Fruit fly (Drosophila melanogaster): Measurements from ENCODE around the gene eRF3.

The eRF3 gene

dm6 chr2L:12415485-12416137 is 18.6 kb upstream of the eRF3 start (continued):
- TF ChIP-seq gem (tag; optimal IDR thresholded peaks at IDR 0.05) (peak; percentile 65), CG2712 (tag; optimal IDR thresholded peaks at IDR 0.05) (peak; percentile 67), usp (GFP tag; optimal IDR thresholded peaks at IDR 0.05) (no peak), CG12071 (GFP tag; optimal IDR thresholded peaks at IDR 0.05) (no peak), CG14965 (GFP tag; optimal IDR thresholded peaks at IDR 0.05; ENCODE audit: borderline replicate concordance) (no peak), Tbp (GFP tag; optimal IDR thresholded peaks at IDR 0.05) (no peak), unpg (GFP tag; optimal IDR thresholded peaks at IDR 0.05) (peak; percentile 21), D (optimal IDR thresholded peaks at IDR 0.05) (no peak), D (GFP tag; optimal IDR thresholded peaks at IDR 0.05) (peak; percentile 2), BtbVII (GFP tag; optimal IDR thresholded peaks at IDR 0.05) (no peak), MBD-R2 (GFP tag; IDR thresholded peaks at IDR 0.05) (no peak), CG31224 (GFP tag; IDR thresholded peaks at IDR 0.05) (no peak), D19B (GFP tag; optimal IDR thresholded peaks at IDR 0.05) (no peak), grau (tag; optimal IDR thresholded peaks at IDR 0.05) (peak; percentile 37), btn (GFP tag; optimal IDR thresholded peaks at IDR 0.05) (no peak), CG2678 (tag; optimal IDR thresholded peaks at IDR 0.05) (peak; percentile 55), CG18619 (GFP tag; optimal IDR thresholded peaks at IDR 0.05) (no peak), stc (GFP tag; IDR thresholded peaks at IDR 0.05) (no peak), CG32532 (GFP tag; IDR thresholded peaks at IDR 0.05) (no peak; the same call in 1 of the 2 replicates), bsh (GFP tag; optimal IDR thresholded peaks at IDR 0.05) (peak in 1 of 2 experiments; percentile 16), dpn (GFP tag; optimal IDR thresholded peaks at IDR 0.05) (no peak), croc (GFP tag; conservative IDR thresholded peaks at IDR 0.05) (no peak), wor (GFP tag; IDR thresholded peaks at IDR 0.05) (no peak), pan (optimal IDR thresholded peaks at IDR 0.05) (no peak), pan (GFP tag; optimal IDR thresholded peaks at IDR 0.05 in 1 of 2, IDR thresholded peaks at IDR 0.05 in 1 of 2) (no peak), psq (GFP tag; optimal IDR thresholded peaks at IDR 0.05) (no peak), NfI (GFP tag; optimal IDR thresholded peaks at IDR 0.05) (no peak), HLH3B (GFP tag; IDR thresholded peaks at IDR 0.05) (no peak), CG9797 (GFP tag; optimal IDR thresholded peaks at IDR 0.05) (no peak), CG14710 (tag; optimal IDR thresholded peaks at IDR 0.05) (peak; percentile 42), CG2129 (GFP tag; IDR thresholded peaks at IDR 0.05; ENCODE audit: partially characterized antibody) (no peak), ken (GFP tag; IDR thresholded peaks at IDR 0.05) (no peak), CG17568 (GFP tag; optimal IDR thresholded peaks at IDR 0.05) (no peak), chm (GFP tag; IDR thresholded peaks at IDR 0.05) (no peak), pros (GFP tag; optimal IDR thresholded peaks at IDR 0.05) (no peak), zen2 (GFP tag; IDR thresholded peaks at IDR 0.05; ENCODE audit: partially characterized antibody) (no peak), CG10959 (GFP tag; IDR thresholded peaks at IDR 0.05) (no peak), gce (GFP tag; IDR thresholded peaks at IDR 0.05) (no peak), ATbp (GFP tag; optimal IDR thresholded peaks at IDR 0.05) (no peak), CG13424 (tag; optimal IDR thresholded peaks at IDR 0.05) (peak; percentile 12), CG6813 (GFP tag; optimal IDR thresholded peaks at IDR 0.05) (no peak), CG12769 (tag; optimal IDR thresholded peaks at IDR 0.05) (no peak), cas (GFP tag; IDR thresholded peaks at IDR 0.05) (no peak), Dp (GFP tag; optimal IDR thresholded peaks at IDR 0.05) (no peak), Dref (GFP tag; IDR thresholded peaks at IDR 0.05) (no peak), prd (optimal IDR thresholded peaks at IDR 0.05) (no peak), prd (GFP tag; IDR thresholded peaks at IDR 0.05) (no peak), vvl (GFP tag; IDR thresholded peaks at IDR 0.05) (0 out of 2 replicates have a peak, but pooled peaks have one; percentile 5), CG7745 (tag; optimal IDR thresholded peaks at IDR 0.05) (no peak), lab (GFP tag; optimal IDR thresholded peaks at IDR 0.05) (peak; percentile 6), CG12942 (GFP tag; optimal IDR thresholded peaks at IDR 0.05) (no peak)

Data from whole organism, embryonic.